Worm (Caenorhabditis elegans) whole organism, L2 larva: ENCODE results near the gene F20A1.6.

ENCODE experiments used
- sma-3 ChIP-seq: sonication (generic microtip); optimal IDR thresholded peaks from 2 replicates; lab custom pipeline; 2016; ENCODE audit warnings: missing genetic modification reagents, missing genetic modification characterization, missing compliant biosample characterization
- zag-1 ChIP-seq: fragments of 150-350 bp; optimal IDR thresholded peaks from 2 replicates; lab custom pipeline; 2014; ENCODE audit warnings: missing biosample characterization, missing genetic modification characterization

DNA sequence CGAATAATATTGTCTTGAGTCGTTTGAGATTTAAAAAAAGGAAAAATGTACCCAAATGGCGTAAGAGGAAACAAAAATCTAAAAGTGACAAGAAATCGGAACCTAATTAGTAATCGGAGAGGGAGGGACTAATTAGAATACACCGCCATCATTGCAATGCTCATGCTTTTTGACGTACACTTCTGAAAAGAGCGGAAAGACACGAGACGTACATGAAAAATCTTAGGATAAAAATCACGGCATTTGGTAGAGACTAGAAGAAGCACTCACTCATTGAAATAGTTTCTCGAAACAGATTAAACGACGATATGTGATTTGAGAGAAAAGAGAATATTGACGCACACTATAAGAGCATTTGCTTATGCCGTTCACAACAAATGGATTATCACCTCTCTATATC is 4.0 kb downstream of the F20A1.6 start:
- TF ChIP-seq zag-1 (tag; lab: Kevin White, UChicago) (no peak), sma-3 (GFP tag; lab: Kevin White, UChicago) (no peak)
